Worm (Caenorhabditis elegans) whole organism, L1 larva: Measurements from ENCODE around the gene D2085.7.
A peak's percentile ranks its signal among the peaks of the same experiment; 100 is the strongest.

Experiments used
- C34B4.2 ChIP-seq: sonication (generic microtip); optimal IDR thresholded peaks from 2 replicates; lab custom pipeline; 2017; ENCODE audit warnings: mild to moderate bottlenecking, missing genetic modification characterization, missing compliant biosample characterization
- aha-1 ChIP-seq: fragments of 150-350 bp; optimal IDR thresholded peaks from 2 replicates; lab custom pipeline; 2014; ENCODE audit warnings: missing biosample characterization, missing genetic modification characterization
- ama-1 ChIP-seq: fragments of 150-350 bp; optimal IDR thresholded peaks from 2 replicates; lab custom pipeline; 2014
- blmp-1 ChIP-seq: fragments of 150-350 bp; optimal IDR thresholded peaks from 2 replicates; lab custom pipeline; 2014; ENCODE audit warnings: missing biosample characterization, missing genetic modification characterization
- ceh-63 ChIP-seq: fragments of 200-800 bp; sonication (Bioruptor generic); optimal IDR thresholded peaks from 2 replicates; lab custom pipeline; 2018; ENCODE audit warnings: mild to moderate bottlenecking, missing genetic modification characterization, missing compliant biosample characterization
- ceh-90 ChIP-seq: sonication (generic microtip); optimal IDR thresholded peaks from 2 replicates; lab custom pipeline; 2016; ENCODE audit warnings: missing genetic modification characterization, missing compliant biosample characterization
- ces-1 ChIP-seq: fragments of 150-350 bp; optimal IDR thresholded peaks from 2 replicates; lab custom pipeline; 2014; ENCODE audit warnings: missing biosample characterization, missing genetic modification reagents, missing genetic modification characterization
- dpl-1 ChIP-seq, 3 experiments: fragments of 150-350 bp in 2 of 3; sonication (generic microtip) in 1 of 3; optimal IDR thresholded peaks; 2 replicates each; lab custom pipeline; 2014 to 2017; ENCODE audit warnings: missing biosample characterization in 3 of 3, missing genetic modification characterization in 3 of 3, missing genetic modification reagents in 3 of 3
- efl-1 ChIP-seq, 4 experiments: fragments of 150-350 bp; optimal IDR thresholded peaks in 3 of 4; peaks in 1 of 4; 1 replicate in 1 of 4; 2 replicates in 3 of 4; lab custom pipeline; 2014; ENCODE audit warnings: missing biosample characterization in 2 of 4, missing genetic modification characterization in 2 of 4, missing genetic modification reagents in 2 of 4
- egl-27 ChIP-seq, 2 experiments: fragments of 150-350 bp in 1 of 2; sonication (generic microtip); optimal IDR thresholded peaks; 3 replicates each; lab custom pipeline; 2017 to 2018; ENCODE audit warnings: missing biosample characterization in 2 of 2, missing genetic modification characterization in 2 of 2, missing genetic modification reagents in 2 of 2
- elt-2 ChIP-seq: sonication (generic microtip); optimal IDR thresholded peaks from 2 replicates; lab custom pipeline; 2016; ENCODE audit warnings: missing genetic modification characterization, mild to moderate bottlenecking, inconsistent platforms, missing compliant biosample characterization, missing genetic modification reagents
- elt-3 ChIP-seq, 6 experiments: fragments of 150-350 bp in 1 of 6; sonication (generic microtip); optimal IDR thresholded peaks; 2 replicates each; lab custom pipeline; 2017 to 2018; ENCODE audit warnings: missing biosample characterization in 6 of 6, missing genetic modification characterization in 6 of 6, inconsistent platforms in 1 of 6
- ets-5 ChIP-seq: fragments of 200-800 bp; sonication (Bioruptor generic); IDR thresholded peaks from 2 replicates; pipeline ENCODE4 v1.3.6; 2022; ENCODE audit warnings: missing genetic modification characterization, missing compliant biosample characterization
- fkh-10 ChIP-seq: sonication (generic microtip); optimal IDR thresholded peaks from 2 replicates; lab custom pipeline; 2017; ENCODE audit warnings: missing biosample characterization, missing genetic modification reagents, missing genetic modification characterization
- irx-1 ChIP-seq: sonication (generic microtip); optimal IDR thresholded peaks from 2 replicates; lab custom pipeline; 2016; ENCODE audit warnings: missing genetic modification characterization, missing compliant biosample characterization
- isw-1 ChIP-seq: fragments of 200-800 bp; sonication (Bioruptor generic); IDR thresholded peaks from 2 replicates; pipeline ENCODE4 v1.3.6; 2022; ENCODE audit warnings: missing genetic modification characterization, missing compliant biosample characterization
- lin-14 ChIP-seq: fragments of 200-800 bp; sonication (Bioruptor generic); optimal IDR thresholded peaks from 2 replicates; lab custom pipeline; 2018; ENCODE audit warnings: mild to moderate bottlenecking, missing genetic modification characterization, moderate library complexity, missing compliant biosample characterization
- lin-35 ChIP-seq, 2 experiments: fragments of 150-350 bp; optimal IDR thresholded peaks; 2 replicates each; lab custom pipeline; 2014; ENCODE audit warnings: missing biosample characterization in 2 of 2, missing genetic modification characterization in 2 of 2, missing genetic modification reagents in 2 of 2
- lin-39 ChIP-seq: fragments of 150-350 bp; optimal IDR thresholded peaks from 2 replicates; lab custom pipeline; 2014; ENCODE audit warnings: missing biosample characterization, missing genetic modification reagents, missing genetic modification characterization
- lir-3 ChIP-seq: sonication (generic microtip); optimal IDR thresholded peaks from 2 replicates; lab custom pipeline; 2016; ENCODE audit warnings: mild to moderate bottlenecking, missing genetic modification characterization, moderate library complexity, missing compliant biosample characterization; ENCODE audit not compliant: poor library complexity
- lsy-2 ChIP-seq, 2 experiments: fragments of 150-350 bp; optimal IDR thresholded peaks; 2 replicates each; lab custom pipeline; 2014; ENCODE audit warnings: missing biosample characterization in 2 of 2, missing genetic modification characterization in 2 of 2
- mdl-1 ChIP-seq, 2 experiments: fragments of 150-350 bp; optimal IDR thresholded peaks; 2 replicates each; lab custom pipeline; 2014 to 2017; ENCODE audit warnings: missing biosample characterization in 2 of 2, missing genetic modification characterization in 2 of 2, inconsistent platforms in 1 of 2
- nhr-20 ChIP-seq: sonication (generic microtip); optimal IDR thresholded peaks from 2 replicates; lab custom pipeline; 2016; ENCODE audit warnings: mild to moderate bottlenecking, missing genetic modification characterization, missing compliant biosample characterization
- nhr-28 ChIP-seq: fragments of 150-350 bp; optimal IDR thresholded peaks from 2 replicates; lab custom pipeline; 2014; ENCODE audit warnings: missing biosample characterization, missing genetic modification characterization
- nhr-47 ChIP-seq: sonication (generic microtip); optimal IDR thresholded peaks from 2 replicates; lab custom pipeline; 2016; ENCODE audit warnings: mild to moderate bottlenecking, missing genetic modification characterization, moderate library complexity, missing compliant biosample characterization
- nhr-71 ChIP-seq: sonication (generic microtip); optimal IDR thresholded peaks from 2 replicates; lab custom pipeline; 2016; ENCODE audit warnings: mild to moderate bottlenecking, missing genetic modification characterization, moderate library complexity, missing compliant biosample characterization
- nhr-84 ChIP-seq: sonication (generic microtip); optimal IDR thresholded peaks from 2 replicates; lab custom pipeline; 2017; ENCODE audit warnings: missing biosample characterization, missing genetic modification characterization
- nhr-85 ChIP-seq: sonication (generic microtip); peaks from one replicate; lab custom pipeline; 2016; ENCODE audit warnings: missing genetic modification characterization, inconsistent platforms, missing compliant biosample characterization
- pax-3 ChIP-seq: fragments of 200-800 bp; sonication (Bioruptor generic); optimal IDR thresholded peaks from 2 replicates; lab custom pipeline; 2018; ENCODE audit warnings: mild to moderate bottlenecking, missing genetic modification characterization, moderate library complexity, missing compliant biosample characterization
- pqm-1 ChIP-seq: sonication (generic microtip); optimal IDR thresholded peaks from 3 replicates; lab custom pipeline; 2017; ENCODE audit warnings: missing biosample characterization, missing genetic modification characterization
- skn-1 ChIP-seq: fragments of 150-350 bp; optimal IDR thresholded peaks from 2 replicates; lab custom pipeline; 2014; ENCODE audit warnings: missing biosample characterization, missing genetic modification characterization
- sptf-1 ChIP-seq: fragments of 150-350 bp; optimal IDR thresholded peaks from 2 replicates; lab custom pipeline; 2014; ENCODE audit warnings: missing biosample characterization, missing genetic modification characterization
- sup-37 ChIP-seq: fragments of 200-800 bp; sonication (Bioruptor generic); optimal IDR thresholded peaks from 2 replicates; lab custom pipeline; 2018; ENCODE audit warnings: mild to moderate bottlenecking, missing genetic modification characterization, missing compliant biosample characterization
- swsn-7 ChIP-seq: sonication (generic microtip); optimal IDR thresholded peaks from 2 replicates; lab custom pipeline; 2016; ENCODE audit warnings: missing genetic modification characterization, missing compliant biosample characterization
- tbx-2 ChIP-seq: sonication (generic microtip); optimal IDR thresholded peaks from 2 replicates; lab custom pipeline; 2016; ENCODE audit warnings: missing genetic modification characterization, missing compliant biosample characterization
- tlp-1 ChIP-seq: fragments of 150-350 bp; optimal IDR thresholded peaks from 2 replicates; lab custom pipeline; 2014; ENCODE audit warnings: missing biosample characterization, missing genetic modification characterization
- unc-130 ChIP-seq: fragments of 150-350 bp; optimal IDR thresholded peaks from 2 replicates; lab custom pipeline; 2017; ENCODE audit warnings: missing biosample characterization, missing genetic modification characterization, inconsistent platforms
- unc-30 ChIP-seq: sonication (generic microtip); optimal IDR thresholded peaks from 2 replicates; lab custom pipeline; 2017; ENCODE audit warnings: missing biosample characterization, missing genetic modification characterization
- unc-86 ChIP-seq: sonication (generic microtip); optimal IDR thresholded peaks from 2 replicates; lab custom pipeline; 2016; ENCODE audit warnings: missing genetic modification characterization, missing compliant biosample characterization
- unc-98 ChIP-seq: fragments of 200-800 bp; sonication (Bioruptor generic); IDR thresholded peaks from 2 replicates; pipeline ENCODE4 v1.3.6; 2022; ENCODE audit warnings: missing genetic modification characterization, missing compliant biosample characterization
- zag-1 ChIP-seq: fragments of 150-350 bp; optimal IDR thresholded peaks from 2 replicates; lab custom pipeline; 2014; ENCODE audit warnings: missing biosample characterization, missing genetic modification characterization
- zip-4 ChIP-seq: fragments of 200-800 bp; sonication (Bioruptor generic); optimal IDR thresholded peaks from 2 replicates; lab custom pipeline; 2018; ENCODE audit warnings: mild to moderate bottlenecking, missing genetic modification characterization, moderate library complexity, missing compliant biosample characterization
- ztf-11 ChIP-seq, 2 experiments: sonication (generic microtip); optimal IDR thresholded peaks; 2 replicates each; lab custom pipeline; 2016 to 2017; ENCODE audit warnings: missing genetic modification characterization in 2 of 2, missing biosample characterization in 1 of 2, missing compliant biosample characterization in 1 of 2
- ztf-4 ChIP-seq: fragments of 150-350 bp; optimal IDR thresholded peaks from 2 replicates; lab custom pipeline; 2014; ENCODE audit warnings: missing biosample characterization, missing genetic modification characterization

The D2085.7 gene

ce11 chrII:8668871-8669270, 27.7 kb downstream of the D2085.7 start:
- TF ChIP-seq nhr-20 (tag; lab: Kevin White, UChicago) (no peak), efl-1 (optimal IDR thresholded peaks at IDR 0.05; lab: Kevin White, UChicago) (no peak), efl-1 (GFP tag; optimal IDR thresholded peaks at IDR 0.05 in 1 of 2; lab: Kevin White, UChicago) (peak in 1 of 2 experiments; percentile 74), nhr-47 (no peak), ztf-11 (tag; optimal IDR thresholded peaks at IDR 0.05; lab: Kevin White, UChicago) (no peak), ztf-4 (tag; lab: Kevin White, UChicago) (no peak), nhr-85 (no peak), ces-1 (no peak)

ce11 chrII:8670835-8671234, 29.7 kb downstream of the D2085.7 start:
- TF ChIP-seq egl-27 (tag; optimal IDR thresholded peaks at IDR 0.05; lab: Kevin White, UChicago) (no peak), efl-1 (optimal IDR thresholded peaks at IDR 0.05; lab: Kevin White, UChicago) (no peak), efl-1 (GFP tag; optimal IDR thresholded peaks at IDR 0.05 in 1 of 2; lab: Kevin White, UChicago) (peak in 1 of 2 experiments; percentile 79)

ce11 chrII:8675369-8675768, 34.2 kb downstream of the D2085.7 start:
- TF ChIP-seq elt-3 (tag; optimal IDR thresholded peaks at IDR 0.05; lab: Kevin White, UChicago) (no peak), lsy-2 (tag; optimal IDR thresholded peaks at IDR 0.05; lab: Kevin White, UChicago) (peak in 1 of 2 experiments; percentile 19), unc-98 (GFP tag; lab: Robert Waterston, UW) (no peak), nhr-71 (tag; lab: Kevin White, UChicago) (peak; percentile 2), skn-1 (tag; lab: Kevin White, UChicago) (peak; percentile 59), zip-4 (peak; percentile 17), lin-14 (GFP tag; lab: Kevin White, UChicago) (peak; percentile 41), blmp-1 (tag; lab: Kevin White, UChicago) (peak; percentile 34)

- TF ChIP-seq mdl-1 (tag; optimal IDR thresholded peaks at IDR 0.05; lab: Kevin White, UChicago), result no peak
- peak; percentile 19 for TF ChIP-seq tlp-1 (tag; lab: Kevin White, UChicago)
- peak; percentile 55 for TF ChIP-seq elt-2
- peak; percentile 6 for TF ChIP-seq lin-14 (GFP tag; lab: Kevin White, UChicago)
These were observed 38.6 kb downstream of the D2085.7 start for ce11 chrII:8679799-8680198.

- no peak for TF ChIP-seq ets-5 (GFP tag; lab: Robert Waterston, UW)
- peak; percentile 33 to 58 (median 50) for TF ChIP-seq dpl-1 (GFP tag; optimal IDR thresholded peaks at IDR 0.05; lab: Kevin White, UChicago)
- TF ChIP-seq elt-3 (tag; optimal IDR thresholded peaks at IDR 0.05; lab: Kevin White, UChicago), result no peak
- TF ChIP-seq nhr-71 (tag; lab: Kevin White, UChicago), result peak; percentile 76
- TF ChIP-seq unc-130 (tag; lab: Kevin White, UChicago), result peak; percentile 63
- no peak for TF ChIP-seq sup-37 (GFP tag; lab: Kevin White, UChicago)
- peak; percentile 18 for TF ChIP-seq lin-39 (tag; lab: Kevin White, UChicago)
- TF ChIP-seq nhr-20 (tag; lab: Kevin White, UChicago), result peak; percentile 56
- TF ChIP-seq ceh-63 (GFP tag; lab: Kevin White, UChicago), result no peak
- peak; percentile 50 for TF ChIP-seq unc-86 (tag; lab: Kevin White, UChicago)
- TF ChIP-seq irx-1 (tag; lab: Kevin White, UChicago), result peak; percentile 1
- no peak for TF ChIP-seq mdl-1 (tag; optimal IDR thresholded peaks at IDR 0.05; lab: Kevin White, UChicago)
- TF ChIP-seq nhr-85, result peak; percentile 71
- peak; percentile 1 to 52 for TF ChIP-seq lin-35 (GFP tag; optimal IDR thresholded peaks at IDR 0.05; lab: Kevin White, UChicago)
- no peak for TF ChIP-seq aha-1 (tag; lab: Kevin White, UChicago)
- peak; percentile 37 for TF ChIP-seq isw-1
- TF ChIP-seq tbx-2 (tag; lab: Kevin White, UChicago), result no peak
- no peak for TF ChIP-seq ztf-4 (tag; lab: Kevin White, UChicago)
- TF ChIP-seq ama-1 (lab: Kevin White, UChicago), result no peak
- TF ChIP-seq nhr-28 (tag; lab: Kevin White, UChicago), result no peak
- TF ChIP-seq unc-30, result no peak
- TF ChIP-seq sptf-1 (tag; lab: Kevin White, UChicago), result no peak
- TF ChIP-seq ztf-11 (tag; optimal IDR thresholded peaks at IDR 0.05; lab: Kevin White, UChicago), result peak in 1 of 2 experiments; percentile 24
- no peak for TF ChIP-seq pqm-1 (tag; lab: Kevin White, UChicago)
- TF ChIP-seq zag-1 (tag; lab: Kevin White, UChicago), result no peak
- TF ChIP-seq fkh-10, result no peak
- no peak for TF ChIP-seq C34B4.2 (tag; lab: Kevin White, UChicago)
- no peak for TF ChIP-seq pax-3 (tag; lab: Kevin White, UChicago)
- TF ChIP-seq lir-3 (tag; lab: Kevin White, UChicago), result no peak
- no peak for TF ChIP-seq ceh-90 (tag; lab: Kevin White, UChicago)
- peak; percentile 67 for TF ChIP-seq swsn-7 (tag; lab: Kevin White, UChicago)
- no peak for TF ChIP-seq nhr-84 (tag; lab: Kevin White, UChicago)
These were observed 42.8 kb downstream of the D2085.7 start for ce11 chrII:8683933-8684332.
